Fruit fly (Drosophila melanogaster) whole organism, embryonic: ENCODE measurements around the gene CG15200.

ENCODE experiments used
- Abd-B ChIP-seq: fragments of 200-800 bp; sonication (Bioruptor generic); optimal IDR thresholded peaks from 2 replicates; lab custom pipeline; 2018; ENCODE audit warnings: missing biosample characterization, mild to moderate bottlenecking, missing genetic modification characterization, moderate library complexity
- CG10959 ChIP-seq: fragments of 200-800 bp; sonication (Bioruptor generic); IDR thresholded peaks from 2 replicates; pipeline ENCODE4 v1.3.6; 2022; ENCODE audit warnings: missing biosample characterization, missing genetic modification characterization
- CG11085 ChIP-seq: fragments of 200-800 bp; sonication (Bioruptor generic); IDR thresholded peaks from 2 replicates; pipeline ENCODE4 v1.3.6; 2022; ENCODE audit warnings: missing biosample characterization, missing genetic modification characterization
- CG11695 ChIP-seq: fragments of 200-800 bp; sonication (Bioruptor generic); IDR thresholded peaks from 3 replicates; pipeline ENCODE4 v1.3.6; 2022; ENCODE audit warnings: missing biosample characterization, missing genetic modification characterization
- CG12744 ChIP-seq: fragments of 200-800 bp; sonication (Bioruptor generic); optimal IDR thresholded peaks from 2 replicates; lab custom pipeline; 2016; ENCODE audit warnings: missing biosample characterization, missing genetic modification characterization
- CG13287 ChIP-seq: fragments of 200-800 bp; sonication (Bioruptor generic); IDR thresholded peaks from 2 replicates; pipeline ENCODE4 v1.3.6; 2022; ENCODE audit warnings: missing biosample characterization, missing genetic modification characterization; ENCODE audit not compliant: partially characterized antibody
- CG14710 ChIP-seq: fragments of 200-800 bp; sonication (Bioruptor generic); optimal IDR thresholded peaks from 3 replicates; lab custom pipeline; 2019; ENCODE audit warnings: missing biosample characterization, mild to moderate bottlenecking, missing genetic modification characterization, moderate library complexity
- CG1792 ChIP-seq: fragments of 200-800 bp; sonication (Bioruptor generic); optimal IDR thresholded peaks from 2 replicates; lab custom pipeline; 2016; ENCODE audit warnings: missing biosample characterization, missing genetic modification characterization
- CG30020 ChIP-seq: fragments of 200-800 bp; optimal IDR thresholded peaks from 2 replicates; lab custom pipeline; 2019; ENCODE audit warnings: missing biosample characterization, mild to moderate bottlenecking, missing genetic modification characterization, moderate library complexity
- CG32532 ChIP-seq: fragments of 200-800 bp; sonication (Bioruptor generic); IDR thresholded peaks from 2 replicates; pipeline ENCODE4 v1.3.6; 2022; ENCODE audit warnings: missing biosample characterization, missing genetic modification characterization
- CG3847 ChIP-seq: fragments of 200-800 bp; sonication (Bioruptor generic); IDR thresholded peaks from 2 replicates; pipeline ENCODE4 v1.3.6; 2022; ENCODE audit warnings: missing biosample characterization, missing genetic modification characterization
- CG42726 ChIP-seq: fragments of 200-800 bp; sonication (Bioruptor generic); IDR thresholded peaks from 2 replicates; pipeline ENCODE4 v1.3.6; 2022; ENCODE audit warnings: missing biosample characterization, missing genetic modification characterization; ENCODE audit not compliant: partially characterized antibody
- CG4328 ChIP-seq: fragments of 200-800 bp; sonication (Bioruptor generic); optimal IDR thresholded peaks from 3 replicates; lab custom pipeline; 2017; ENCODE audit warnings: missing biosample characterization, missing genetic modification reagents, missing genetic modification characterization
- CG7963 ChIP-seq: fragments of 200-800 bp; sonication (Bioruptor generic); IDR thresholded peaks from 3 replicates; pipeline ENCODE4 v1.3.6; 2022; ENCODE audit warnings: missing biosample characterization, missing genetic modification characterization; ENCODE audit not compliant: partially characterized antibody
- CG8765 ChIP-seq: fragments of 200-800 bp; sonication (Bioruptor generic); IDR thresholded peaks from 2 replicates; pipeline ENCODE4 v1.3.6; 2022; ENCODE audit warnings: missing biosample characterization, missing genetic modification characterization
- CG9797 ChIP-seq: fragments of 200-800 bp; sonication (Bioruptor generic); optimal IDR thresholded peaks from 3 replicates; lab custom pipeline; 2018; ENCODE audit warnings: missing biosample characterization, mild to moderate bottlenecking, missing genetic modification characterization
- CG9817 ChIP-seq: fragments of 200-800 bp; sonication (Bioruptor generic); optimal IDR thresholded peaks from 2 replicates; lab custom pipeline; 2018; ENCODE audit warnings: missing biosample characterization, mild to moderate bottlenecking, missing genetic modification characterization, moderate library complexity
- CG9932 ChIP-seq: fragments of 200-800 bp; sonication (Bioruptor generic); IDR thresholded peaks from 2 replicates; pipeline ENCODE4 v1.3.6; 2022; ENCODE audit warnings: missing biosample characterization, missing genetic modification characterization
- CkIIα-i1 ChIP-seq: fragments of 200-800 bp; sonication (Bioruptor generic); IDR thresholded peaks from 2 replicates; pipeline ENCODE4 v1.3.6; 2022; ENCODE audit warnings: missing biosample characterization, missing genetic modification characterization
- E2f2 ChIP-seq: fragments of 200-800 bp; sonication (Bioruptor generic); IDR thresholded peaks from 2 replicates; pipeline ENCODE4 v1.3.6; 2022; ENCODE audit warnings: missing biosample characterization, missing genetic modification characterization
- MESR4 ChIP-seq: fragments of 200-800 bp; sonication (Bioruptor generic); optimal IDR thresholded peaks from 2 replicates; lab custom pipeline; 2018; ENCODE audit warnings: missing biosample characterization, mild to moderate bottlenecking, missing genetic modification characterization, moderate library complexity
- NK7.1 ChIP-seq: fragments of 200-800 bp; sonication (Bioruptor generic); optimal IDR thresholded peaks from 3 replicates; lab custom pipeline; 2016; ENCODE audit warnings: missing biosample characterization, missing genetic modification characterization
- Oaz ChIP-seq: fragments of 200-800 bp; sonication (Bioruptor generic); IDR thresholded peaks from 2 replicates; pipeline ENCODE4 v1.3.6; 2022; ENCODE audit warnings: missing biosample characterization, missing genetic modification characterization
- Ptx1 ChIP-seq: fragments of 200-800 bp; sonication (Bioruptor generic); IDR thresholded peaks from 2 replicates; pipeline ENCODE4 v1.3.6; 2022; ENCODE audit warnings: missing biosample characterization, missing genetic modification characterization
- Rfx ChIP-seq: fragments of 200-800 bp; sonication (Bioruptor generic); IDR thresholded peaks from 2 replicates; pipeline ENCODE4 v1.3.6; 2022; ENCODE audit warnings: missing biosample characterization, missing genetic modification characterization
- Sry-β ChIP-seq: fragments of 200-800 bp; sonication (Bioruptor generic); optimal IDR thresholded peaks from 2 replicates; lab custom pipeline; 2018; ENCODE audit warnings: missing biosample characterization, mild to moderate bottlenecking, missing genetic modification characterization, moderate library complexity
- YL-1 ChIP-seq: fragments of 200-800 bp; sonication (Bioruptor generic); optimal IDR thresholded peaks from 3 replicates; lab custom pipeline; 2017; ENCODE audit warnings: missing biosample characterization, mild to moderate bottlenecking, missing genetic modification characterization
- abd-A ChIP-seq: fragments of 200-800 bp; sonication (Bioruptor generic); optimal IDR thresholded peaks from 3 replicates; lab custom pipeline; 2019; ENCODE audit warnings: missing biosample characterization, mild to moderate bottlenecking, missing genetic modification characterization, moderate library complexity
- ase ChIP-seq: fragments of 200-800 bp; sonication (Bioruptor generic); IDR thresholded peaks from 3 replicates; pipeline ENCODE4 v1.3.6; 2022; ENCODE audit warnings: missing biosample characterization, missing genetic modification characterization
- ato ChIP-seq: fragments of 200-800 bp; sonication (Bioruptor generic); IDR thresholded peaks from 2 replicates; pipeline ENCODE4 v1.3.6; 2022; ENCODE audit warnings: missing biosample characterization, missing genetic modification characterization; ENCODE audit not compliant: partially characterized antibody
- cato ChIP-seq: fragments of 200-800 bp; sonication (Bioruptor generic); optimal IDR thresholded peaks from 2 replicates; lab custom pipeline; 2016; ENCODE audit warnings: missing biosample characterization, missing genetic modification characterization, borderline replicate concordance
- croc ChIP-seq: fragments of 200-800 bp; sonication (Bioruptor generic); conservative IDR thresholded peaks from 3 replicates; pipeline ENCODE4 v1.3.6; 2022; ENCODE audit warnings: missing biosample characterization, missing genetic modification characterization
- eve ChIP-seq, 2 experiments: fragments of >200 bp; optimal IDR thresholded peaks; 2 replicates each; lab custom pipeline; 2017; ENCODE audit warnings: missing biosample characterization in 2 of 2, missing genetic modification characterization in 2 of 2
- fru ChIP-seq: fragments of >200 bp; optimal IDR thresholded peaks from 2 replicates; lab custom pipeline; 2017
- lab ChIP-seq: fragments of 200-800 bp; sonication (Bioruptor generic); optimal IDR thresholded peaks from 3 replicates; lab custom pipeline; 2017; ENCODE audit warnings: missing biosample characterization, missing genetic modification characterization, mild to moderate bottlenecking, moderate library complexity, missing genetic modification reagents
- lmd ChIP-seq: fragments of 200-800 bp; sonication (Bioruptor generic); IDR thresholded peaks from 2 replicates; pipeline ENCODE4 v1.3.6; 2022; ENCODE audit warnings: missing biosample characterization, missing genetic modification characterization
- lola ChIP-seq, 3 experiments: fragments of >200 bp in 2 of 3; fragments of 200-800 bp in 1 of 3; sonication (Bioruptor generic) in 1 of 3; optimal IDR thresholded peaks; 2 replicates each; lab custom pipeline; 2017 to 2019; ENCODE audit warnings: missing biosample characterization in 3 of 3, missing genetic modification characterization in 3 of 3, mild to moderate bottlenecking in 1 of 3, moderate library complexity in 1 of 3
- nerfin-2 ChIP-seq: fragments of 200-800 bp; sonication (Bioruptor generic); IDR thresholded peaks from 2 replicates; pipeline ENCODE4 v1.3.6; 2022; ENCODE audit warnings: missing biosample characterization, missing genetic modification characterization; ENCODE audit not compliant: partially characterized antibody
- pfk ChIP-seq: fragments of 200-800 bp; sonication (Bioruptor generic); optimal IDR thresholded peaks from 2 replicates; lab custom pipeline; 2018; ENCODE audit warnings: missing biosample characterization, mild to moderate bottlenecking, missing genetic modification characterization, moderate library complexity
- prd ChIP-seq, 3 experiments: fragments of >200 bp in 2 of 3; fragments of 200-800 bp in 1 of 3; sonication (Bioruptor generic) in 1 of 3; optimal IDR thresholded peaks in 2 of 3; IDR thresholded peaks in 1 of 3; 2 replicates in 2 of 3; 3 replicates in 1 of 3; pipeline versions ENCODE4 v1.3.6 to Lab custom; 2017 to 2022; ENCODE audit warnings: missing biosample characterization in 1 of 3, missing genetic modification characterization in 1 of 3
- pzg ChIP-seq: fragments of 200-800 bp; sonication (Bioruptor generic); optimal IDR thresholded peaks from 3 replicates; lab custom pipeline; 2018; ENCODE audit warnings: missing biosample characterization, mild to moderate bottlenecking, missing genetic modification characterization, moderate library complexity
- sens ChIP-seq: fragments of 200-800 bp; sonication (Bioruptor generic); peaks from one replicate; lab custom pipeline; 2016; ENCODE audit warnings: missing biosample characterization, missing genetic modification characterization
- sim ChIP-seq: fragments of 200-800 bp; sonication (Bioruptor generic); IDR thresholded peaks from 2 replicates; pipeline ENCODE4 v1.3.6; 2022; ENCODE audit warnings: missing biosample characterization, missing genetic modification characterization
- so ChIP-seq: fragments of 200-800 bp; sonication (Bioruptor generic); IDR thresholded peaks from 3 replicates; pipeline ENCODE4 v1.3.6; 2022; ENCODE audit warnings: missing biosample characterization, missing genetic modification characterization
- ssp ChIP-seq: fragments of 200-800 bp; sonication (Bioruptor generic); IDR thresholded peaks from 2 replicates; pipeline ENCODE4 v1.3.6; 2022; ENCODE audit warnings: missing biosample characterization, missing genetic modification characterization
- stc ChIP-seq: fragments of 200-800 bp; sonication (Bioruptor generic); IDR thresholded peaks from 2 replicates; pipeline ENCODE4 v1.3.6; 2022; ENCODE audit warnings: missing biosample characterization, missing genetic modification characterization
- trem ChIP-seq: fragments of 200-800 bp; optimal IDR thresholded peaks from 3 replicates; lab custom pipeline; 2019; ENCODE audit warnings: missing biosample characterization, mild to moderate bottlenecking, missing genetic modification characterization, moderate library complexity
- unc-4 ChIP-seq: fragments of 200-800 bp; sonication (Bioruptor generic); IDR thresholded peaks from 2 replicates; pipeline ENCODE4 v1.3.6; 2022; ENCODE audit warnings: missing biosample characterization, missing genetic modification characterization; ENCODE audit not compliant: partially characterized antibody
- vnd ChIP-seq: fragments of 200-800 bp; sonication (Bioruptor generic); IDR thresholded peaks from 3 replicates; pipeline ENCODE4 v1.3.6; 2022; ENCODE audit warnings: missing biosample characterization, missing genetic modification characterization; ENCODE audit not compliant: partially characterized antibody

CG15200 gene

DNA sequence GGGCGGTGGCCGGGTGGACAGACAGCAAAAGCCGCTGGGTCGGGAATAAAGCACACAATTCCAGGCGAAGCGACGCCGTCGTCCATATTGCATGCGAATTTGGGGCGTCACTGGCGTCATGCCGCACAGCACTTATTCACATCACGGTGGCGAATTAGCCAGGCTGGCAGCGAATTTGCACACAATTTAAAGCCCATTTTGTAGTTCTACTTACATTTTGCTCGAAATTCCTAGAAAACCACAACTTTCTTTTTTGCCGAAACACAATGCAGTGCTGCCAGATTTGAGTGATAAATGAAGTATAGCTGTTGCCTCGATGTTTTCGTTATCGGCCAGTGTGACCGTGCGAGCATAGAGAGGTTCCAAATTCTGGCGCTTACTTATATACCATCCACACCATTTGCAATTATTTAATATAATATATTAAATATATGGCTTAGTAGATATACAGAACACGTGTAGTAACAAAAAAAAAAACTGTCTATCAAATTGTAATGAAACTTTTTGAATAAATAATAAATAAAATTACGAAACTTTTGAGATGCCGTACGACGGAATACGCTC is 34.4 kb upstream of the CG15200 start, which contains the start of gene Ran (continued):
- TF ChIP-seq CG3847 (peak; percentile 47), lab (peak; percentile 15), CG32532 (GFP tag; lab: Robert Waterston, UW) (peak; percentile 46), stc (GFP tag; lab: Robert Waterston, UW) (no peak), NK7.1 (GFP tag; lab: Kevin White, UChicago) (no peak), CG9932 (GFP tag; lab: Robert Waterston, UW) (peak; percentile 66), CG11695 (GFP tag; lab: Robert Waterston, UW) (no peak), so (GFP tag; lab: Robert Waterston, UW) (0 out of 3 replicates have a peak, but pooled peaks have one; percentile 18), ssp (GFP tag; lab: Robert Waterston, UW) (peak; percentile 98), YL-1 (GFP tag; lab: Kevin White, UChicago) (peak; percentile 59), ato (peak; percentile 12; the same call in 1 of the 2 replicates), unc-4 (peak; percentile 33; the same call in 1 of the 2 replicates), Abd-B (peak; percentile 23), Rfx (GFP tag; lab: Robert Waterston, UW) (peak; percentile 57), E2f2 (GFP tag; lab: Robert Waterston, UW) (peak; percentile 23; the same call in 1 of the 2 replicates), cato (GFP tag; lab: Kevin White, UChicago) (no peak), Sry-β (GFP tag; lab: Kevin White, UChicago) (no peak), pzg (GFP tag; lab: Kevin White, UChicago) (peak; percentile 60), Ptx1 (GFP tag; lab: Robert Waterston, UW) (peak; percentile 21), CG4328 (GFP tag; lab: Kevin White, UChicago) (no peak), abd-A (tag; lab: Kevin White, UChicago) (no peak), pfk (GFP tag; lab: Kevin White, UChicago) (peak; percentile 55), CG30020 (peak; percentile 95), nerfin-2 (GFP tag; lab: Robert Waterston, UW) (peak; percentile 34; the same call in 1 of the 2 replicates), sim (GFP tag; lab: Robert Waterston, UW) (no peak), CG1792 (no peak), ase (GFP tag; lab: Robert Waterston, UW) (0 out of 3 replicates have a peak, but pooled peaks have one; percentile 8), CG7963 (GFP tag; lab: Robert Waterston, UW) (0 out of 3 replicates have a peak, but pooled peaks have one; percentile 42), croc (no peak), fru (lab: Kevin White, UChicago) (no peak), CG9797 (GFP tag; lab: Kevin White, UChicago) (peak; percentile 42), prd (optimal IDR thresholded peaks at IDR 0.05; lab: Kevin White, UChicago) (no peak), prd (GFP tag; IDR thresholded peaks at IDR 0.05; lab: Robert Waterston, UW) (0 out of 3 replicates have a peak, but pooled peaks have one; percentile 16), CG9817 (tag; lab: Kevin White, UChicago) (peak; percentile 36), CG14710 (tag; lab: Kevin White, UChicago) (peak; percentile 31), vnd (GFP tag; lab: Robert Waterston, UW) (no peak), eve (GFP tag; optimal IDR thresholded peaks at IDR 0.05; lab: Kevin White, UChicago) (no peak), CG10959 (no peak), CG13287 (GFP tag; lab: Robert Waterston, UW) (peak; percentile 19; the same call in 1 of the 2 replicates), CG42726 (GFP tag; lab: Robert Waterston, UW) (peak; percentile 53; the same call in 1 of the 2 replicates), sens (GFP tag; lab: Kevin White, UChicago) (peak; percentile 44), lola (GFP tag; optimal IDR thresholded peaks at IDR 0.05; lab: Kevin White, UChicago) (peak in 1 of 3 experiments; percentile 42), CkIIα-i1 (GFP tag; lab: Robert Waterston, UW) (no peak), lmd (GFP tag; lab: Robert Waterston, UW) (peak; percentile 21; the same call in 1 of the 2 replicates), CG8765 (no peak), MESR4 (GFP tag; lab: Kevin White, UChicago) (peak; percentile 55), trem (peak; percentile 25), Oaz (GFP tag; lab: Robert Waterston, UW) (no peak), CG12744 (no peak), CG11085 (no peak)
